Fruit fly (Drosophila melanogaster) whole organism, pupa: ENCODE results near the gene Vps45.

Source experiments
- CG14655 ChIP-seq: fragments of 200-800 bp; sonication (Bioruptor generic); optimal IDR thresholded peaks from 3 replicates; lab custom pipeline; 2017; ENCODE audit warnings: mild to moderate bottlenecking, missing biosample characterization, missing genetic modification reagents, missing genetic modification characterization
- CG17806 ChIP-seq: fragments of 200-800 bp; sonication (Bioruptor generic); optimal IDR thresholded peaks from 2 replicates; lab custom pipeline; 2018; ENCODE audit warnings: missing biosample characterization, mild to moderate bottlenecking, missing genetic modification characterization, moderate library complexity
- CG34367 ChIP-seq: fragments of 200-800 bp; sonication (Bioruptor generic); optimal IDR thresholded peaks from 2 replicates; lab custom pipeline; 2018; ENCODE audit warnings: missing biosample characterization, mild to moderate bottlenecking, missing genetic modification characterization
- CG8159 ChIP-seq: fragments of 200-800 bp; sonication (Bioruptor generic); optimal IDR thresholded peaks from 3 replicates; lab custom pipeline; 2018; ENCODE audit warnings: missing biosample characterization, mild to moderate bottlenecking, missing genetic modification characterization, moderate library complexity
- D1 ChIP-seq: fragments of 200-800 bp; sonication (Bioruptor generic); optimal IDR thresholded peaks from 2 replicates; lab custom pipeline; 2018; ENCODE audit warnings: missing biosample characterization, mild to moderate bottlenecking, missing genetic modification characterization, moderate library complexity
- EcR ChIP-seq: fragments of 200-800 bp; sonication (Bioruptor generic); optimal IDR thresholded peaks from 3 replicates; lab custom pipeline; 2019; ENCODE audit warnings: missing biosample characterization, missing genetic modification characterization, mild to moderate bottlenecking, moderate library complexity, missing genetic modification reagents
- Ets98B ChIP-seq: fragments of 200-800 bp; sonication (Bioruptor generic); IDR thresholded peaks from 2 replicates; pipeline ENCODE4 v1.3.6; 2022; ENCODE audit warnings: missing biosample characterization, missing genetic modification characterization
- Pif1B ChIP-seq: fragments of 200-800 bp; sonication (Bioruptor generic); optimal IDR thresholded peaks from 3 replicates; lab custom pipeline; 2016; ENCODE audit warnings: missing biosample characterization, missing genetic modification characterization
- fd96Ca ChIP-seq: fragments of 200-800 bp; sonication (Bioruptor generic); IDR thresholded peaks from 3 replicates; pipeline ENCODE4 v1.3.6; 2022; ENCODE audit warnings: missing biosample characterization, missing genetic modification characterization
- rn ChIP-seq: fragments of 200-800 bp; sonication (Bioruptor generic); IDR thresholded peaks from 2 replicates; pipeline ENCODE4 v1.3.6; 2022; ENCODE audit warnings: missing biosample characterization, missing genetic modification characterization

dm6 chr3R:9516400-9516852 lies 47.3 kb upstream of the Vps45 start:
- TF ChIP-seq CG14655 (GFP tag; lab: Kevin White, UChicago) (no peak), D1 (no peak), rn (GFP tag; lab: Robert Waterston, UW) (no peak), CG17806 (tag; lab: Kevin White, UChicago) (no peak), Ets98B (GFP tag; lab: Robert Waterston, UW) (no peak), EcR (no peak), Pif1B (GFP tag; lab: Kevin White, UChicago) (no peak), fd96Ca (GFP tag; lab: Robert Waterston, UW) (no peak), CG8159 (tag; lab: Kevin White, UChicago) (no peak), CG34367 (no peak)
